Worm (Caenorhabditis elegans) whole organism, young adult: ENCODE data around the gene sri-67.

Experiments used
- F39B2.1 ChIP-seq: fragments of 200-800 bp; sonication (Bioruptor generic); IDR thresholded peaks from 2 replicates; pipeline ENCODE4 v1.3.6; 2022; ENCODE audit warnings: missing genetic modification reagents, missing genetic modification characterization, missing compliant biosample characterization
- bed-1 ChIP-seq: fragments of 200-800 bp; sonication (Bioruptor generic); IDR thresholded peaks from 2 replicates; pipeline ENCODE4 v1.3.6; 2022; ENCODE audit warnings: missing genetic modification reagents, missing genetic modification characterization, missing compliant biosample characterization
- dox-1 ChIP-seq: fragments of 200-800 bp; sonication (Bioruptor generic); IDR thresholded peaks from 2 replicates; pipeline ENCODE4 v1.3.6; 2022; ENCODE audit warnings: missing genetic modification reagents, missing genetic modification characterization, missing compliant biosample characterization
- pha-4 ChIP-seq: fragments of 150-350 bp; sonication (generic microtip); optimal IDR thresholded peaks from 2 replicates; lab custom pipeline; 2014; ENCODE audit warnings: missing biosample characterization, missing genetic modification reagents, missing genetic modification characterization
- unc-62 ChIP-seq: fragments of 150-350 bp; optimal IDR thresholded peaks from 2 replicates; lab custom pipeline; 2014; ENCODE audit warnings: missing biosample characterization, missing genetic modification reagents, missing genetic modification characterization

- TF ChIP-seq unc-62 (GFP tag; lab: Kevin White, UChicago) (no peak), bed-1 (GFP tag; lab: Robert Waterston, UW) (no peak), dox-1 (no peak), pha-4 (tag; lab: Kevin White, UChicago) (no peak), F39B2.1 (GFP tag; lab: Robert Waterston, UW) (no peak)
Observed at ce11 chrV:19946529-19946928, 41.3 kb upstream of the sri-67 start, which contains the start of gene dhs-24.
